Worm (Caenorhabditis elegans): Measurements from ENCODE around the gene dlat-2.
A peak's percentile ranks its signal among the peaks of the same experiment; 100 is the strongest.

The dlat-2 gene

ce11 chrIV:17333542-17334281 is 46.7 kb upstream of the dlat-2 start, which contains the start of gene C49C3.15:
Gene C49C3.15, plus strand, starts transcription at chrIV:17334231.
- TF ChIP-seq R02D3.7 (tag; optimal IDR thresholded peaks at IDR 0.05): no peak
- no peak for TF ChIP-seq sma-3 (GFP tag; optimal IDR thresholded peaks at IDR 0.05)
- no peak for TF ChIP-seq egl-27 (tag; optimal IDR thresholded peaks at IDR 0.05)
- no peak for TF ChIP-seq F13H6.1 (tag; optimal IDR thresholded peaks at IDR 0.05)
- no peak for TF ChIP-seq nhr-23 (tag; optimal IDR thresholded peaks at IDR 0.05)
- TF ChIP-seq lin-11 (tag; optimal IDR thresholded peaks at IDR 0.05): no peak
- TF ChIP-seq gmeb-1 (tag; optimal IDR thresholded peaks at IDR 0.05): no peak
- TF ChIP-seq ztf-1 (GFP tag; conservative IDR thresholded peaks at IDR 0.05): no peak
- no peak for TF ChIP-seq ztf-4 (tag; optimal IDR thresholded peaks at IDR 0.05)
- peak; percentile 41 for TF ChIP-seq nhr-129 (tag; optimal IDR thresholded peaks at IDR 0.05)
- TF ChIP-seq elt-3 (tag; optimal IDR thresholded peaks at IDR 0.05): no peak
- TF ChIP-seq nhr-21 (tag; optimal IDR thresholded peaks at IDR 0.05): no peak
- TF ChIP-seq unc-39 (tag; optimal IDR thresholded peaks at IDR 0.05): no peak
- no peak for TF ChIP-seq fos-1 (tag; optimal IDR thresholded peaks at IDR 0.05)
- TF ChIP-seq blmp-1 (tag; optimal IDR thresholded peaks at IDR 0.05; ENCODE audit: insufficient read depth): no peak
- no peak for TF ChIP-seq zag-1 (tag; optimal IDR thresholded peaks at IDR 0.05)
- TF ChIP-seq alr-1 (tag; optimal IDR thresholded peaks at IDR 0.05): no peak
- TF ChIP-seq nhr-237 (tag; optimal IDR thresholded peaks at IDR 0.05): no peak
- TF ChIP-seq unc-55 (GFP tag; optimal IDR thresholded peaks at IDR 0.05): peak; percentile 61
- TF ChIP-seq peb-1 (tag; optimal IDR thresholded peaks at IDR 0.05): no peak
- peak; percentile 73 for TF ChIP-seq C34F6.9 (tag; optimal IDR thresholded peaks at IDR 0.05)
- no peak for TF ChIP-seq Y55F3AM.14 (GFP tag; optimal IDR thresholded peaks at IDR 0.05)
- no peak for TF ChIP-seq aly-2 (tag; optimal IDR thresholded peaks at IDR 0.05)
- peak; percentile 62 for TF ChIP-seq crh-2 (tag; optimal IDR thresholded peaks at IDR 0.05)
- TF ChIP-seq mab-5 (tag; optimal IDR thresholded peaks at IDR 0.05): no peak
- no peak for TF ChIP-seq lin-13 (GFP tag; optimal IDR thresholded peaks at IDR 0.05)
- TF ChIP-seq skn-1 (tag; optimal IDR thresholded peaks at IDR 0.05): no peak
- TF ChIP-seq nhr-11 (tag; optimal IDR thresholded peaks at IDR 0.05): no peak
- no peak for TF ChIP-seq ZK546.5 (tag; optimal IDR thresholded peaks at IDR 0.05)
- peak in 1 of 2 experiments; percentile 65 for TF ChIP-seq lsy-2 (tag; optimal IDR thresholded peaks at IDR 0.05)
- TF ChIP-seq ama-1 (optimal IDR thresholded peaks at IDR 0.05): no peak
- TF ChIP-seq elt-1 (tag; optimal IDR thresholded peaks at IDR 0.05): no peak
- no peak for TF ChIP-seq nhr-6 (tag; optimal IDR thresholded peaks at IDR 0.05)
- no peak for TF ChIP-seq dmd-4 (tag; optimal IDR thresholded peaks at IDR 0.05)
- TF ChIP-seq sma-9 (GFP tag; optimal IDR thresholded peaks at IDR 0.05): no peak
- TF ChIP-seq sma-9 (tag; optimal IDR thresholded peaks at IDR 0.05): no peak
- no peak for TF ChIP-seq mbf-1 (tag; optimal IDR thresholded peaks at IDR 0.05)
- no peak for TF ChIP-seq snpc-4 (tag; optimal IDR thresholded peaks at IDR 0.05)
- TF ChIP-seq nhr-10 (tag; optimal IDR thresholded peaks at IDR 0.05): no peak
- TF ChIP-seq nhr-25 (tag; optimal IDR thresholded peaks at IDR 0.05): no peak
- TF ChIP-seq nhr-12 (tag; optimal IDR thresholded peaks at IDR 0.05): no peak
- TF ChIP-seq lin-39 (tag; optimal IDR thresholded peaks at IDR 0.05): no peak
- no peak for TF ChIP-seq nhr-77 (tag; optimal IDR thresholded peaks at IDR 0.05)
- no peak for TF ChIP-seq ceh-16 (tag; optimal IDR thresholded peaks at IDR 0.05)

DNA sequence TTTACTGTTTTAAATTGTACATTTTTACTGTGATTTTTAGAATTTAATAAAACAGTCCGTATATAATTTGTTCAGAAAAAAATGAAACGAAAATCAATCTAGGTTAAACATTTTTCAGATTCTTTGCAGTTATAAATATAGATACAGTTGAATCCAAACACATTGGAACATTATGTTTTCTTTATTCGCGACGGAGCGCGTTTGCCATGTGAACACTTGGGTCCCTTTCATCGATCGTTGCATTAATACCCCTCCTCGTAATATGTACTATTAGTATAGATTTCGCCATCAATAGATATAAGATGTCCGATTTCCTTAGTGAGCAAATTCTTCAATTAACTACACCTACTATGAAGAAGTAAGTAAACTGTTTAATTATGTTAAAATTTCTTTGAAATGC is 45.4 kb upstream of the dlat-2 start, which contains the start of gene C49C3.8:
Gene C49C3.8 (plus strand): TSS at position 173 of the 400 bp plus-strand sequence.
- TF ChIP-seq nhr-129 (tag; optimal IDR thresholded peaks at IDR 0.05) (peak; percentile 8), sma-3 (GFP tag; optimal IDR thresholded peaks at IDR 0.05) (no peak), C34F6.9 (tag; optimal IDR thresholded peaks at IDR 0.05) (peak; percentile 61), unc-55 (GFP tag; optimal IDR thresholded peaks at IDR 0.05) (peak; percentile 54)
